Worm (Caenorhabditis elegans): ENCODE results near the gene H38K22.6.

H38K22.6 gene

ce11 chrIII:4284732-4285165 is 35.5 kb upstream of the H38K22.6 start (continued):
- TF ChIP-seq grh-1 (GFP tag; IDR thresholded peaks at IDR 0.05) (peak; percentile 86), nhr-76 (tag; optimal IDR thresholded peaks at IDR 0.05) (no peak), nhr-90 (tag; optimal IDR thresholded peaks at IDR 0.05; ENCODE audit: poor library complexity) (peak; percentile 93), nhr-77 (tag; optimal IDR thresholded peaks at IDR 0.05) (peak; percentile 77), nhr-47 (tag; optimal IDR thresholded peaks at IDR 0.05) (peak; percentile 82), elt-2 (tag; optimal IDR thresholded peaks at IDR 0.05) (peak; percentile 76), unc-98 (GFP tag; IDR thresholded peaks at IDR 0.05) (no peak), dpl-1 (GFP tag; optimal IDR thresholded peaks at IDR 0.05) (peak; percentile 51 to 59 (median 57)), efl-1 (optimal IDR thresholded peaks at IDR 0.05) (peak; percentile 60 to 62), efl-1 (GFP tag; optimal IDR thresholded peaks at IDR 0.05 in 1 of 2) (peak; percentile 29 to 97), nhr-237 (tag; optimal IDR thresholded peaks at IDR 0.05) (peak; percentile 59), hpl-2 (GFP tag; optimal IDR thresholded peaks at IDR 0.05) (no peak), lin-13 (GFP tag; optimal IDR thresholded peaks at IDR 0.05) (peak; percentile 31), nhr-71 (tag; optimal IDR thresholded peaks at IDR 0.05) (peak; percentile 96), aly-2 (tag; optimal IDR thresholded peaks at IDR 0.05) (peak; percentile 9), snpc-4 (tag; optimal IDR thresholded peaks at IDR 0.05) (peak; percentile 54), C34B4.2 (tag; optimal IDR thresholded peaks at IDR 0.05) (peak; percentile 60)

ce11 chrIII:4287379-4287778 is 32.8 kb upstream of the H38K22.6 start, which contains the start of gene R10E4.3:
TSS of gene R10E4.3 (minus strand) at chrIII:4287479.
- no peak for TF ChIP-seq ceh-82 (tag; optimal IDR thresholded peaks at IDR 0.05)
- TF ChIP-seq mab-9 (GFP tag; IDR thresholded peaks at IDR 0.05) = no peak
- TF ChIP-seq lin-39 (tag; optimal IDR thresholded peaks at IDR 0.05) = no peak
- no peak for TF ChIP-seq ceh-63 (GFP tag; optimal IDR thresholded peaks at IDR 0.05)
- no peak for TF ChIP-seq efl-1 (optimal IDR thresholded peaks at IDR 0.05)
- no peak for TF ChIP-seq efl-1 (GFP tag; optimal IDR thresholded peaks at IDR 0.05 in 1 of 2)
- TF ChIP-seq mdl-1 (tag; optimal IDR thresholded peaks at IDR 0.05) = no peak
- no peak for TF ChIP-seq nhr-11 (tag; optimal IDR thresholded peaks at IDR 0.05)
- no peak for TF ChIP-seq ama-1 (optimal IDR thresholded peaks at IDR 0.05)
- no peak for TF ChIP-seq nhr-76 (tag; optimal IDR thresholded peaks at IDR 0.05)
- no peak for TF ChIP-seq efl-3 (GFP tag; optimal IDR thresholded peaks at IDR 0.05)
- no peak for TF ChIP-seq sptf-1 (tag; optimal IDR thresholded peaks at IDR 0.05)
- no peak for TF ChIP-seq nhr-20 (tag; optimal IDR thresholded peaks at IDR 0.05)
- TF ChIP-seq hlh-4 (tag; optimal IDR thresholded peaks at IDR 0.05) = no peak
- TF ChIP-seq mep-1 (tag; optimal IDR thresholded peaks at IDR 0.05) = no peak
- TF ChIP-seq nhr-47 (tag; optimal IDR thresholded peaks at IDR 0.05) = no peak
- no peak for TF ChIP-seq lin-35 (GFP tag; optimal IDR thresholded peaks at IDR 0.05)
- TF ChIP-seq nhr-84 (tag; optimal IDR thresholded peaks at IDR 0.05) = no peak
- no peak for TF ChIP-seq zip-4 (GFP tag; optimal IDR thresholded peaks at IDR 0.05)
- no peak for TF ChIP-seq ztf-11 (tag; optimal IDR thresholded peaks at IDR 0.05)

- TF ChIP-seq sup-37 (GFP tag; optimal IDR thresholded peaks at IDR 0.05) (no peak), efl-1 (optimal IDR thresholded peaks at IDR 0.05) (no peak), efl-1 (GFP tag; optimal IDR thresholded peaks at IDR 0.05 in 1 of 2) (peak in 1 of 2 experiments; percentile 30), C16A3.4 (tag; optimal IDR thresholded peaks at IDR 0.05) (no peak), elt-3 (tag; optimal IDR thresholded peaks at IDR 0.05) (no peak), alr-1 (tag; optimal IDR thresholded peaks at IDR 0.05; ENCODE audit: borderline replicate concordance) (no peak)
These were observed 30.3 kb upstream of the H38K22.6 start for ce11 chrIII:4289952-4290351.

- no peak for TF ChIP-seq hpl-2 (GFP tag; optimal IDR thresholded peaks at IDR 0.05)
- peak in 1 of 3 experiments; percentile 9 for TF ChIP-seq ceh-82 (tag; optimal IDR thresholded peaks at IDR 0.05)
- no peak for TF ChIP-seq C34B4.2 (tag; optimal IDR thresholded peaks at IDR 0.05)
- no peak for TF ChIP-seq C04F5.9 (tag; optimal IDR thresholded peaks at IDR 0.05)
- TF ChIP-seq ceh-63 (GFP tag; optimal IDR thresholded peaks at IDR 0.05) = no peak
- TF ChIP-seq elt-2 (tag; optimal IDR thresholded peaks at IDR 0.05) = no peak
- TF ChIP-seq unc-98 (GFP tag; IDR thresholded peaks at IDR 0.05) = no peak
- no peak for TF ChIP-seq ces-1 (GFP tag; optimal IDR thresholded peaks at IDR 0.05)
- TF ChIP-seq tbx-2 (tag; optimal IDR thresholded peaks at IDR 0.05) = no peak
- TF ChIP-seq pqm-1 (tag; optimal IDR thresholded peaks at IDR 0.05) = no peak
- TF ChIP-seq blmp-1 (tag; optimal IDR thresholded peaks at IDR 0.05) = peak; percentile 52
- peak; percentile 34 for TF ChIP-seq nhr-20 (tag; optimal IDR thresholded peaks at IDR 0.05)
- TF ChIP-seq efl-1 (optimal IDR thresholded peaks at IDR 0.05) = peak; percentile 73 to 81
- peak; percentile 88 to 98 for TF ChIP-seq efl-1 (GFP tag; optimal IDR thresholded peaks at IDR 0.05 in 1 of 2)
- no peak for TF ChIP-seq fkh-10 (GFP tag; optimal IDR thresholded peaks at IDR 0.05)
- TF ChIP-seq lin-14 (GFP tag; optimal IDR thresholded peaks at IDR 0.05) = no peak
- no peak for TF ChIP-seq grh-1 (GFP tag; IDR thresholded peaks at IDR 0.05)
- no peak for TF ChIP-seq sptf-1 (tag; optimal IDR thresholded peaks at IDR 0.05)
- 0 out of 2 replicates have a peak, but pooled peaks have one; percentile 16 for TF ChIP-seq nhr-19 (GFP tag; conservative IDR thresholded peaks at IDR 0.05)
- TF ChIP-seq Y116A8C.19 (tag; optimal IDR thresholded peaks at IDR 0.05; ENCODE audit: borderline replicate concordance) = no peak
- TF ChIP-seq mep-1 (tag; optimal IDR thresholded peaks at IDR 0.05) = peak; percentile 66
- TF ChIP-seq lin-39 (tag; optimal IDR thresholded peaks at IDR 0.05) = no peak
These were observed 29.0 kb upstream of the H38K22.6 start, which contains the start of gene mcm-5 for ce11 chrIII:4291216-4291691. TSS of gene mcm-5 (minus strand) at chrIII:4291266.

Data from whole organism, L1 larva.